Fruit fly (Drosophila melanogaster): ENCODE measurements around the gene ND-42.

Gene ND-42

DNA sequence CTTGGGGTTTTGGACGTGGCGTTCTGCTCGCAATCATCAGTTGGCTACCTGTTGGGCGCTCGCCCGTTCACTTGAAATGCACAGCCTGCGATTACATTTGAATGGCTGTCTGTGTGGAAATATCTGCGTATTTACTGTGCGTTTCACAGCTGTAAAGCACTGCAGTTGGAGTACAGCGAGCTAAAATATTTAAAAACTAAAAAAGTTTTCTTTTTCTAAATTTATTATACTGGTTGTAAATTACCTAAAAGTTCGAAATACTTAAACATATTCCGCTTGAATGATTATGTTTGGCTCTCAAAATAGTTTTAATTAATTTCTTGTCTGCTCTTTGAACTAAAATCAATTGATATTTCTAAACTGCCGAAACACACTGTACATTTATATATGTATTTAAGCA lies 18.7 kb downstream of the ND-42 start (continued):
- no peak for TF ChIP-seq Blimp-1 (GFP tag; optimal IDR thresholded peaks at IDR 0.05)
- 0 out of 2 replicates have a peak, but pooled peaks have one; percentile 6 for TF ChIP-seq CG6689 (GFP tag; IDR thresholded peaks at IDR 0.05)
- no peak for TF ChIP-seq danr (GFP tag; IDR thresholded peaks at IDR 0.05)

DNA sequence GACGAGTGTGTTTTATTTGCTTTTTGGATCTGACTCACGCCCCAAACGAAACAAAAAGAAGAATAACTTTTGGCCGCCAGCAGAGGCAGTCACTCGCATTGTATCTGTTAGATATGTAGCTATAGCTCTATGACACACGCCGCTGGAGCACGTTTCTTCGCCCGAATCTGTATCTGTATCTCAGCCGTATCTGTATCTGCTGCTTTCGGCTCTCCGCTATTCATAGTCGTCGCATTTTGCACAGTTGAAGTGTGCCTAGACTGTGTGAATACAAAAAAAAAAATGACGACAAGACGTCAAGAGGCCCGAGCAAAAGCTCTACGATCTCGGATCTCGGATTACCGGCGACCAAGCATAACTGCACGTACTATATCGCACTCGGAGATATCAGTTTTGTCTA lies 19.2 kb downstream of the ND-42 start:
- no peak for TF ChIP-seq CG8478 (optimal IDR thresholded peaks at IDR 0.05)
- TF ChIP-seq CG2120 (GFP tag; optimal IDR thresholded peaks at IDR 0.05): no peak
- TF ChIP-seq Oli (tag; optimal IDR thresholded peaks at IDR 0.05): no peak
- TF ChIP-seq tx (GFP tag; optimal IDR thresholded peaks at IDR 0.05): no peak
- no peak for TF ChIP-seq CG3163 (GFP tag; optimal IDR thresholded peaks at IDR 0.05)
- no peak for TF ChIP-seq CG32772 (GFP tag; IDR thresholded peaks at IDR 0.05)
- TF ChIP-seq ci (GFP tag; IDR thresholded peaks at IDR 0.05): no peak
- TF ChIP-seq Lhr (GFP tag; optimal IDR thresholded peaks at IDR 0.05): no peak
- no peak for TF ChIP-seq CG7963 (GFP tag; IDR thresholded peaks at IDR 0.05; ENCODE audit: partially characterized antibody)
- no peak for TF ChIP-seq usp (GFP tag; optimal IDR thresholded peaks at IDR 0.05)
- no peak for TF ChIP-seq ac (GFP tag; optimal IDR thresholded peaks at IDR 0.05)
- no peak for TF ChIP-seq Gsc (GFP tag; IDR thresholded peaks at IDR 0.05)
- TF ChIP-seq Mad (GFP tag; optimal IDR thresholded peaks at IDR 0.05): no peak
- TF ChIP-seq CG13894 (tag; optimal IDR thresholded peaks at IDR 0.05): peak; percentile 83
- TF ChIP-seq Jarid2 (GFP tag; optimal IDR thresholded peaks at IDR 0.05): no peak
- TF ChIP-seq CG34422 (GFP tag; IDR thresholded peaks at IDR 0.05): no peak
- TF ChIP-seq TFAM (GFP tag; optimal IDR thresholded peaks at IDR 0.05): no peak
- no peak for TF ChIP-seq mirr (GFP tag; optimal IDR thresholded peaks at IDR 0.05)
- no peak for TF ChIP-seq CG18599 (GFP tag; optimal IDR thresholded peaks at IDR 0.05)
- TF ChIP-seq chif (GFP tag; optimal IDR thresholded peaks at IDR 0.05): no peak
- TF ChIP-seq Drgx (GFP tag; IDR thresholded peaks at IDR 0.05): no peak
- TF ChIP-seq CG17612 (GFP tag; IDR thresholded peaks at IDR 0.05): no peak
- TF ChIP-seq Hr78 (GFP tag; optimal IDR thresholded peaks at IDR 0.05): no peak
- no peak for TF ChIP-seq Dref (GFP tag; IDR thresholded peaks at IDR 0.05)
- no peak for TF ChIP-seq CG10267 (tag; optimal IDR thresholded peaks at IDR 0.05)
- TF ChIP-seq CG6654 (GFP tag; optimal IDR thresholded peaks at IDR 0.05): no peak
- TF ChIP-seq CG12104 (GFP tag; optimal IDR thresholded peaks at IDR 0.05): no peak
- no peak for TF ChIP-seq HHEX (GFP tag; optimal IDR thresholded peaks at IDR 0.05)
- TF ChIP-seq CG2199 (GFP tag; IDR thresholded peaks at IDR 0.05): peak; percentile 59; the same call in 1 of the 3 replicates
- TF ChIP-seq Med (GFP tag): peak; percentile 78
- TF ChIP-seq CG12769 (tag; optimal IDR thresholded peaks at IDR 0.05): peak; percentile 39
- no peak for TF ChIP-seq CG11504 (tag; optimal IDR thresholded peaks at IDR 0.05)
- no peak for TF ChIP-seq jing (GFP tag; optimal IDR thresholded peaks at IDR 0.05)
- TF ChIP-seq dati (GFP tag; IDR thresholded peaks at IDR 0.05): no peak
- TF ChIP-seq fd96Cb (tag; optimal IDR thresholded peaks at IDR 0.05): no peak
- TF ChIP-seq CG17385 (GFP tag; optimal IDR thresholded peaks at IDR 0.05): no peak
- no peak for TF ChIP-seq CG15514 (GFP tag; optimal IDR thresholded peaks at IDR 0.05)
- no peak for TF ChIP-seq CG15601 (tag; optimal IDR thresholded peaks at IDR 0.05)
- TF ChIP-seq CG14667 (GFP tag; IDR thresholded peaks at IDR 0.05): no peak
- no peak for TF ChIP-seq CG10462 (GFP tag; optimal IDR thresholded peaks at IDR 0.05)
- TF ChIP-seq HLH54F (GFP tag; optimal IDR thresholded peaks at IDR 0.05): no peak
- TF ChIP-seq CG18011 (GFP tag; optimal IDR thresholded peaks at IDR 0.05): no peak
- peak; percentile 16 for TF ChIP-seq kay (GFP tag; optimal IDR thresholded peaks at IDR 0.05)
- no peak for TF ChIP-seq Opbp (GFP tag; IDR thresholded peaks at IDR 0.05; ENCODE audit: partially characterized antibody)
- TF ChIP-seq cato (GFP tag; optimal IDR thresholded peaks at IDR 0.05; ENCODE audit: borderline replicate concordance): no peak
- no peak for TF ChIP-seq CG34376 (GFP tag; optimal IDR thresholded peaks at IDR 0.05)
- TF ChIP-seq CG10431 (GFP tag; optimal IDR thresholded peaks at IDR 0.05): no peak

Data from whole organism, embryonic.